Worm (Caenorhabditis elegans): Measurements from ENCODE around the gene oac-22.

DNA sequence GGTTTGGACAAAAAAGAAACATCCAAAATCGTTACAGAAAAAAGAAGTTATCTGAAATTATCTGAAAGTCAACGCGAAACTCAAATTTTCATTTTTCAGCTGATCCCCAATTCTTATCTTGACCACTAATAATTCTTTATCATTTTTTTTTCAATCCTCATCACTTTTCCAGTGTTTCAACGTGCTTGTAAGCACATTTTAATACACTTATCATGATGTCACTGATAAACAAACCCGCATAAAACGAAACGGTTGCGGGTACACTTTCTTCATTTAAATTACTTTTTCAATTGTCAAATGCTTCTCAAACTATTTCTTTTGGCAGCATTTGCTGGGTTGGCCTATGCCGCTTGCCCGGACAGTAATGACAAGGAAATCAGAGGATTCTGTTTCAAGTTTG, 36.4 kb downstream of the oac-22 start, which contains the start of gene clec-67:
- TF ChIP-seq nhr-76 (tag; optimal IDR thresholded peaks at IDR 0.05) (no peak), snpc-4 (tag; optimal IDR thresholded peaks at IDR 0.05) (no peak), unc-39 (tag; optimal IDR thresholded peaks at IDR 0.05) (no peak), ztf-11 (tag; optimal IDR thresholded peaks at IDR 0.05) (no peak), unc-62 (GFP tag; optimal IDR thresholded peaks at IDR 0.05) (no peak), bed-3 (GFP tag; optimal IDR thresholded peaks at IDR 0.05) (no peak), nhr-28 (tag; optimal IDR thresholded peaks at IDR 0.05) (no peak), sptf-1 (tag; optimal IDR thresholded peaks at IDR 0.05) (no peak)
